Worm (Caenorhabditis elegans) whole organism, L4/young adult: ENCODE measurements around the gene srh-276.

Experiments used
- W03F9.2 ChIP-seq: fragments of 150-350 bp; optimal IDR thresholded peaks from 2 replicates; lab custom pipeline; 2014; ENCODE audit warnings: missing biosample characterization, missing genetic modification characterization
- dao-5 ChIP-seq: sonication (generic microtip); optimal IDR thresholded peaks from 2 replicates; lab custom pipeline; 2016; ENCODE audit warnings: missing genotype, missing genetic modification characterization, moderate library complexity, missing compliant biosample characterization
- him-1 ChIP-seq: sonication (generic microtip); optimal IDR thresholded peaks from 2 replicates; lab custom pipeline; 2016; ENCODE audit warnings: missing genotype, missing genetic modification reagents, missing genetic modification characterization, missing compliant biosample characterization

The srh-276 gene

DNA sequence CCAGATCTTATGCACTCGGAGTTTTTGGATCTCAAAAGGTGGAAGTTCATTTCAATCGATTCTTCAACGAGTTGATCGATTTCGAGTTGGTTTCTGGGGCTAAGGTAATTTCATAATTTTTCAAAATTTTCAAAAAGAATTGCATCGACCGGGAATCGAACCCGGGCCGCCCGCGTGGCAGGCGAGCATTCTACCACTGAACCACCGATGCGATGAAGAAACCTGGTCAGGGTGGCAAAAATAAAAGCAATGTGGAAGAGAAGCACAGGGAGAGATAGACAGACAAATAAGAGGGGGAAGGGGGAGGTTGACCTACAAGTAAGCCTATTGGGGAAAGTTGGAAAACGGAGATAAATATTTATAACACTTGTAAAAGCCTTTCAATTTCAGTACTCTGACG, 24.1 kb upstream of the srh-276 start:
- TF ChIP-seq him-1 (tag; lab: Kevin White, UChicago) (no peak), W03F9.2 (tag; lab: Kevin White, UChicago) (no peak), dao-5 (peak; percentile 5)

DNA sequence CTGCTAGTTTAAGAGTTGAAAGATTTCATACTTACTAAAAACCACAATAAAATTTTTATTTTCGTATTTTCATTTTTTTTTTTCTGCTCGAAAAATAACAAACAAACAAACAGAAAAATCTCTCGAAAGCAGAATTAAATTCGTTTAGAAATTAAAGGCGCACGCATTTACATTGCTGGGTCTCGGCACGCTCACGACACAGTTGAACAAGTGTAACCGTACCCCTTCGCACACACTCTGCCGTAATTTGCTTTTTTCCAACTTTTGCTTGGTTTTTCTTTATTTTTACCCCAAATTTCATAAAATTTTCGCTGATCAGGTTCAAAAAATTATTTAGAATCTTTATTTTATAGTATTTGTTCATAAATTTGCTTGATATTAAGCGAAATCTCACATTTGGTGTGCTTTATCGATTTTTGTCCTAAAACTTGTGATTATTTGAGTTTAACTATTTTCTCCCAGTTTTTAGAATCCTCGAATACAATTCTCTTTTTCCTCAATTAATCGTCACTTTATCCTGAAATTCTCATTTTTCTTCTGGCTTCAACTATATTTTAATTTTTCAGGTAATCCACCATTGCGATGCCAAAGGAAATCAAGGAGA, 17.5 kb upstream of the srh-276 start, which contains the start of gene rpl-38:
TSS of gene rpl-38 (plus strand) at position 554 of the 604 bp plus-strand sequence.
- TF ChIP-seq him-1 (tag; lab: Kevin White, UChicago): peak; percentile 55
- TF ChIP-seq W03F9.2 (tag; lab: Kevin White, UChicago): no peak
- TF ChIP-seq dao-5: no peak

DNA sequence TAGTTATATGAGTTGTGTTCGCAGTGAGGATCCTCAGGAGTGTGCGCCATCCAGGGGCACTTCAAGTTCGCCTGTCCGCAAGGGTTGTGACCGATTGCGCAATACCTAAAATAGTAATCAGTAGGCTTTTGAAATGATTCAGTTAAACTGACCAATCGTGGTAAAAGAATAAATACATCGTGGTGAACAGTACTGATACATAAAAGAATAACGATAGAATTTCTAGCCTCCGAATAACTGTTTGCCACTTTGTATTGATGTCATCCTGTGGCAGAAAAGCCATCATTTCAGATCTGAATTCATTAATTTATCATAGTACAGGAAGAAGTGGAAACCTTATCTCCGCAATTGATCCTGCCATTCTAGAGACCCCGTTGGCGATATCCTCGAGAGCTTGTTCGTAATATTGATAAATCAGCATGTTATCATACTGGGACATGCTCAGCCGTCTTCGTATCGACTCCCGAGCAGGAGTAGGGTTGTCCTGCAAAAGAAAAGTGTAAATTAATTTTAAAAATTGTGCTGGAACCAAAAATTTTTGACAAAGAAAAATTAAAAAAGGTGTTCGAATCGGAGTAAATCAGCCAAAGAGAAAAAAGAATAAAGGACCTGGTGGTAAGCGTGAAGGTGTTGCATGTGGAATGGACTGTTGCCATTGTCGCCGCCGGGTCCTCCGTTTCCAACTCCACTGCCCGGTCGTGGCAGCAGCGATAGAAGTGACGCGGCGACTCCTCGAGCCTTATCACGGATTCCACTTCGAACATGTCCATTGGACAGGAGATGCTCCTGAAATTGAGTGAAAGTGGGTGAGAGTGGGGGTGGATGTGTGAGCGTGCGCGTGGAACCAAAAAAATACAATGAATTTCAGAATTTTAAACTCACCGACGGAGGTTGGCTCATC, 16.1 kb upstream of the srh-276 start:
- TF ChIP-seq him-1 (tag; lab: Kevin White, UChicago) (no peak), W03F9.2 (tag; lab: Kevin White, UChicago) (no peak), dao-5 (no peak)

DNA sequence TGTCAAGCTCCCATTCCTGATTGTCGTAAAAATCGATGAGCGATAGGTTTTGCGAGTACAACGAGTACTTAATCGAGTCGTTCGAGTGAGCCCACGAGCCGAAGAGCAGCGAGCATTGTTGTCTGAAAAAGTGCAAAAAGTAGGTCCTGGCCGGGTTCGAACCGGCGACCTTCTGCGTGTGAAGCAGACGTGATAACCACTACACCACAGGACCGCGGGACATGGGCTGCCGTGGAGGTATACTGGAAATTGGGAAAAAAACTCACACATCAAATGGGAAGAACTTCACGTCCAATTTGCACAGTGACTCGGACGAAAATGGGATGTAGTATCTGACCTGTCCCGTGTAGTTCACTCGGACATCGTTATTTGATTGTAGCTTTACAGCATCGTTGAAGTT, 13.8 kb upstream of the srh-276 start:
- TF ChIP-seq W03F9.2 (tag; lab: Kevin White, UChicago): no peak
- TF ChIP-seq him-1 (tag; lab: Kevin White, UChicago): no peak
- no peak for TF ChIP-seq dao-5

DNA sequence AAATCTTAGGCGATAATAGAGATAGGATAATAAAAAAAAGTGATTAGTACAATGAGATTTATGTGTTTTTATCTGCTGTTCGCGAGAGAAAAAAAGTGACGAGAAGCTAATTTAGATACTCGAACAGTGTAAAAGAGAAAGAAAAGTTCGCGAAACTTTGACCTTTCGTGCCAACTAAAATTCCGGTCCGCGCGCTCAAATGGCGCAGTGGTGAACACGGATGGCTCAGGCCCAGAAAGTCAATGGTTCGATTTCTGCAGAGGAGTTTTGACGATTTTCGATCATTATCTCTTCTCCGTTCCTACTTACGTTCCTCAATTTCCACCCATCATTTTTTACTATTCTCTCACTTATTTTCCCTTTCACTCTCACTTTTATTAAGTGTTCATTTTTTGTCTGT, 12.7 kb upstream of the srh-276 start:
- TF ChIP-seq dao-5 (no peak), W03F9.2 (tag; lab: Kevin White, UChicago) (no peak), him-1 (tag; lab: Kevin White, UChicago) (no peak)

DNA sequence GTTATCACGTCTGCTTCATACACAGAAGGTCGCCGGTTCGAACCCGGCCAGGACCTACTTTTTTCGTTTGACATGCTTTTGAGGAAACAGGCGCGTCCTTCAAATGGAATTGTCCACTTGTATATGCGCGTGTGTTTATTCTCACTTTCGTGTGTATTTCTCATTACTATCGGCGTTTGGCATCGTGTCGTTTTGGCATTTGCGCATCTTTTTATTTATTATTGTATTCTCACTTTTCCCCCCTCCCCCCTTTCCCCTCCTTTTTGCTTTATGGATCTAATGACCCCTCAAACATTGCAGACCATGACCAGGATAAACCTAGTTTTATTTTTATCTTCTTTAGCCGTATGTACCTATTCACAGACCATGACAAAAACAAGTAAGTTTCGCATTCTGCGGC, 11.8 kb upstream of the srh-276 start, which contains the start of gene F21A3.3:
TSS of gene F21A3.3 (plus strand) at position 301 of the 400 bp plus-strand sequence.
- no peak for TF ChIP-seq W03F9.2 (tag; lab: Kevin White, UChicago)
- TF ChIP-seq dao-5: no peak
- no peak for TF ChIP-seq him-1 (tag; lab: Kevin White, UChicago)

DNA sequence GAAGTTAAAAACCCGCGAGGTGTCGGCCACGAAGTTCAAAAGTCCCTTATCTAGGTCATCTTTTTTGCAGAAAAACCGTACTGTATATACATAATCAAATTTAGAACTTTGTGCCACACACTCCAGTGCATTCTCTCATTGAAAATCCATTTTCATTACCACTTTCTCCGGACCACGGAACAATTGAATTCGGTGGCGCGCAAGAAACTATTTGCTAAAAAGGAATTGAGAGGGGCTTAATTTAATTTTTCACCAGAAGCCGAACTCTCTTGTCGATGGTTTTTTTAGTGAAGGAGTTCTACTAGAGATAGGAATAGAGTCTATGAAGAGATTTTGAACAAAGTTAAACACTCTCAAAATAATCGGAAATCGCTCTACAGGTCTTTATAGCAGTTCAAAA, 9.3 kb upstream of the srh-276 start:
- no peak for TF ChIP-seq dao-5
- no peak for TF ChIP-seq W03F9.2 (tag; lab: Kevin White, UChicago)
- no peak for TF ChIP-seq him-1 (tag; lab: Kevin White, UChicago)

DNA sequence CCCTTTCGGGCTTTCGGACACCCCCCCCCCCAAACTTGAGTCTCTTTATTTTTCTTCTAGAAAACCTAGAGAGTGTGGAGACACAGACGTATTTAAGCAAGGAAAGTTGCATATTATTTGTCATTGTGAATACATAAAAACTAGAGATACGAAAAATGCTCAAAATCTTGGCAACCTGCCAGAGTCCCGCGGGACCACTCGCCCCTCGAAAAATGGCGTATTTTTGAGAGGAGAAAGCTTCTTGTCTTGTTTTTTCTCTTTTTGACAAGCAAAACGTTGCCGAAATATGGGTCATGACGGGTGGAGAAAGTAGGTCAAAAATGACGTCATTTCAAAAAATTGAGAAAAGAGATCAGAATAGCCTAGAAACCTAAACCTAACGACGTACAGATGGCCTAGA, 8.8 kb upstream of the srh-276 start:
- no peak for TF ChIP-seq W03F9.2 (tag; lab: Kevin White, UChicago)

DNA sequence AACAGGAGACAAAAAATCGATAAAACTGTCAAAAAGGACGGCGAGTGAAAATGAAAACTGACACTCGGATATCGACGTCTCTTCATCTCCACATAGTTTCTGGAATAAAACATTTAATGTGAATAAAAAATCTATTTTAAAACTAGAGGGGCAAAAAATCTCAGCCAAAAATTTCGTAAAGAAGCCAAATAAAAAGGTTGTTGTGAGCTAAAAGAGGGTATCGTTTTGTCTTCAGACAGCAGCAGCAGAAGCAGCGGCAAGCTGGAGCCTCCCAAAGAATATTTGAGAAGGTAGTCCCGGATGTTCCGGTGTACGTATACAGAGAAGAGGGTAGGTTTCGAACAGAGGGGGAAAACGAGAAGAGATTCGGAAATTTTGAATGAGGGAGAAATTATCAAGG, 7.2 kb upstream of the srh-276 start, which contains the start of gene lgc-31:
TSS of gene lgc-31 (minus strand) at position 101 of the 400 bp plus-strand sequence.
- no peak for TF ChIP-seq dao-5
- no peak for TF ChIP-seq W03F9.2 (tag; lab: Kevin White, UChicago)
- TF ChIP-seq him-1 (tag; lab: Kevin White, UChicago): no peak

DNA sequence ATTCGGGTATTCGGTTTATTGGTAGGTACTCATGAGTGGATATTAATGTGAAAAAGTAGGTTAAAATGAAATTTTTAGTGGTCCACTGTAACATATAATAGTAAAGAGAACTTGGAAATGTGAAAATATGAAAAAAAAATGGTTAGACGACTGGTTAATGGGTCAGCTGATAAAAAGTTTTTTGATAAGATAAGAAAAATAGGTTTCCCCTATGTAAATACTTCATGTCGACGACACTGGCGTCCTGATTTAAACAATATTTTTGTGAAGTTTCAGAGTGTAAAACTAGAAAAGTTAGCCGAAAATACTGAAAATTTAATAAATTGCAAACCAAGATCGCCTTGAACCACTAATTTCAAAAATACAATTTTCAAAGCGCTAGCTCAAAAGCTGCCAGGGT, 3.9 kb downstream of the srh-276 start, which contains the start of gene F21A3.11:
TSS of gene F21A3.11 (minus strand) at position 117 of the 400 bp plus-strand sequence.
- TF ChIP-seq him-1 (tag; lab: Kevin White, UChicago): no peak
- no peak for TF ChIP-seq W03F9.2 (tag; lab: Kevin White, UChicago)
- TF ChIP-seq dao-5: no peak

DNA sequence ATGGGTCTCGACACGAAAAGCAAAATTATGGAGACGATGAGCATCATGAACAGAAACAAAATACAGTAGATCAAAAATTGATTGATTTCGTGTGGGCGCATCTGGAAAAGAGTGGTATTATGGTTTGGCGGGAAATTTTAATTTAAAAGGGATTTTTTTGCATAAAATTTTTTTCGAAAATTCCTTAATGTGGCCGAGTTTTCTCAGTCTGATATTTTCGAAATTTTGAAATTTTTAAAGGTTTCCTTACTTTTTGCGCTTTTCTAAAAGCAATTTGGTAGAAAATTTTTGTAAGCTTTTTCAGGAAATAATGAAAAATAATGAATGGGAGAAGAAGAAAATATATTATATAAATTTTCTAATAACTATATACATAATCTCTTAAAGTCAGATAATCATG, 4.7 kb downstream of the srh-276 start, which contains the start of gene F21A3.2:
TSS of gene F21A3.2 (minus strand) at position 101 of the 400 bp plus-strand sequence.
- no peak for TF ChIP-seq dao-5
- no peak for TF ChIP-seq him-1 (tag; lab: Kevin White, UChicago)
- no peak for TF ChIP-seq W03F9.2 (tag; lab: Kevin White, UChicago)

DNA sequence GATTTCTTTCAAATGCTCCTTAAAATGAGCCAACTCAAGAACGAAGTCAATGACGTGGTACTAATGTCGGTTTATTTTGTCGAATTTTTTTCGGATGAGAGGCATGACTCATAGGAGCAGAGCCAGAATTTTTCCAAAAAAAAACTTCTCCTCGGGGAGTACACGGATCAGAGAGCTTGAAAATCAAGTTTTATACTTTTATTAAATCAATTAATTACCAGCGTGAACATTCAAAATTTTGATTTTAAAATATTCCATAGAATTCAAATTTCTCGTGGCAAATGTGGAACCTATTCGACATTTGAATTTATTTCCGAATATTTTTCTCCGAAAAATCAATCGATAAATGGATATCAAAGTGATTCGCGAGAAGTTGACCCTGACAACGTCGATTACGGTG, 7.2 kb downstream of the srh-276 start, which contains the start of gene F21A3.4:
TSS of gene F21A3.4 (plus strand) at position 301 of the 400 bp plus-strand sequence.
- TF ChIP-seq him-1 (tag; lab: Kevin White, UChicago): no peak
- no peak for TF ChIP-seq W03F9.2 (tag; lab: Kevin White, UChicago)
- TF ChIP-seq dao-5: no peak

DNA sequence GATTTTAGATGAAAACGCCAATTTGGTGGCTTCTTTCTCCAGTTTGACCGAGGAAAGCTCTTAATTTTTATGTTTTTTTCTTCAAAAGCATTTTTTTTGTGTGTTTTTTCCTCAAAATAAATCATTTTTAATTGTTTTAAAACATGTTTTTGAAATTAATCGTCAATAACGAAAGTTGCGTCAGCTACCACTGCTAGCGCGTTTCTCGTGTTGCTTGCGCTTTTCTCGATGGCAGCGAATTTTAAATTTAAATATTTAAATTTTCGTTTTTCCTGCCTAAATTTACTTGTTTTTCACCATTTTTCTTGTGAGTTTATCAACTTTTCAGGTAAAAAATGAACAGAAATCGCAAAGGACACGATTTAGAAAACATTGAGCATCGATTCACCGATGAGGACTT, 8.8 kb downstream of the srh-276 start, which contains the start of gene prde-1:
TSS of gene prde-1 (plus strand) at position 322 of the 400 bp plus-strand sequence.
- TF ChIP-seq W03F9.2 (tag; lab: Kevin White, UChicago) (no peak), him-1 (tag; lab: Kevin White, UChicago) (no peak), dao-5 (no peak)

DNA sequence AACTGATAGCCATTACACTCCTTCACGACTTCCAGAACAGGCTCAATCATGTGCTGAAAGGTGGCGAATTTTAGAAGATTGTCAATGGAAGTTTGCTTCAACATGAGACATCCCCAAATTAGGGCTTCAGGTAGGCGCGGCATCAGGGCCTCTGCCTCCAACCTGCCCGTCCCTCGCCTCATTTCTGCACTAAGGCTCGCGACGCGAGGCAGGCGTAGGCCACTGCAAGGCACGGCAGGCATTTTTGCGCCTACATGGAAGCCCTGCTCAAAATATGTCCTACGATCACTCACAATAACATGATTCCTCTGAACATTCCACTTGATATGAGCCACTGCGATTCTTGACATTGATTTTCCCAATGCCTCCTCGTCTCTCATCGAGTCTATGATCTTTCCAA, 14.1 kb downstream of the srh-276 start:
- TF ChIP-seq dao-5: no peak
- TF ChIP-seq W03F9.2 (tag; lab: Kevin White, UChicago): no peak
- TF ChIP-seq him-1 (tag; lab: Kevin White, UChicago): no peak
